2 fruit fly cellular contexts compared by ENCODE assay signal in genomic region chr3R:16171747-16172146, dm6.
TF ChIP-seq lines count a peak whose summit lies in the region.

TSS of gene CG8925 (plus strand) at chr3R:16171991.

- TF ChIP-seq CTCF in whole organism, embryonic (GFP tag; optimal IDR thresholded peaks at IDR 0.05; lab: Kevin White, UChicago), result no peak

TF ChIP-seq in whole organism, embryonic, 481 proteins besides CTCF, POLR2A, EP300 and RAD21:
- no peak for TF ChIP-seq CG2120 (GFP tag; optimal IDR thresholded peaks at IDR 0.05; lab: Kevin White, UChicago)
- peak; percentile 21 for TF ChIP-seq grn (GFP tag; optimal IDR thresholded peaks at IDR 0.05; lab: Kevin White, UChicago)
- peak; percentile 89 for TF ChIP-seq z (GFP tag; IDR thresholded peaks at IDR 0.05; lab: Robert Waterston, UW)
- peak; percentile 69; the same call in 1 of the 4 replicates for TF ChIP-seq chinmo (GFP tag; IDR thresholded peaks at IDR 0.05; lab: Robert Waterston, UW; ENCODE audit: partially characterized antibody)
- TF ChIP-seq CG9215 (GFP tag; IDR thresholded peaks at IDR 0.05; lab: Robert Waterston, UW), result peak; percentile 69
- no peak for TF ChIP-seq Xrp1 (GFP tag; IDR thresholded peaks at IDR 0.05; lab: Robert Waterston, UW)

TF ChIP-seq in whole organism, prepupa, 60 proteins besides CTCF, POLR2A, EP300 and RAD21:
- TF ChIP-seq vri (GFP tag; optimal IDR thresholded peaks at IDR 0.05; lab: Kevin White, UChicago), result peak; percentile 34
- no peak for TF ChIP-seq CG6163 (GFP tag; IDR thresholded peaks at IDR 0.05; lab: Robert Waterston, UW)
- no peak for TF ChIP-seq CG34406 (GFP tag; optimal IDR thresholded peaks at IDR 0.05; lab: Kevin White, UChicago)
- no peak for TF ChIP-seq Hr4 (GFP tag; optimal IDR thresholded peaks at IDR 0.05; lab: Kevin White, UChicago)
- no peak for TF ChIP-seq CG8319 (GFP tag; optimal IDR thresholded peaks at IDR 0.05; lab: Kevin White, UChicago)
- no peak for TF ChIP-seq CG7368 (GFP tag; optimal IDR thresholded peaks at IDR 0.05; lab: Kevin White, UChicago)
- TF ChIP-seq Hr38 (GFP tag; optimal IDR thresholded peaks at IDR 0.05; lab: Kevin White, UChicago), result no peak
- no peak for TF ChIP-seq spab (GFP tag; optimal IDR thresholded peaks at IDR 0.05; lab: Kevin White, UChicago)
